Worm (Caenorhabditis elegans) whole organism, late embryonic: ENCODE results near the gene F44E7.3.

ENCODE experiments used
- C38D4.7 ChIP-seq: fragments of 200-800 bp; sonication (Bioruptor generic); optimal IDR thresholded peaks from 2 replicates; lab custom pipeline; 2018; ENCODE audit warnings: mild to moderate bottlenecking, missing genetic modification characterization, moderate library complexity, missing compliant biosample characterization
- F13H6.1 ChIP-seq: sonication (generic microtip); optimal IDR thresholded peaks from 2 replicates; lab custom pipeline; 2016; ENCODE audit warnings: missing genetic modification characterization, missing compliant biosample characterization
- K09A11.1 ChIP-seq: sonication (generic microtip); optimal IDR thresholded peaks from 2 replicates; lab custom pipeline; 2017; ENCODE audit warnings: antibody characterized with exemption, mild to moderate bottlenecking, missing genetic modification characterization, missing compliant biosample characterization; ENCODE audit not compliant: insufficient read depth
- ama-1 ChIP-seq: fragments of 150-350 bp; optimal IDR thresholded peaks from 2 replicates; lab custom pipeline; 2014
- elt-2 ChIP-seq: sonication (generic microtip); optimal IDR thresholded peaks from 2 replicates; lab custom pipeline; 2016; ENCODE audit warnings: missing genetic modification reagents, missing genetic modification characterization, missing compliant biosample characterization
- eyg-1 ChIP-seq: sonication (generic microtip); optimal IDR thresholded peaks from 2 replicates; lab custom pipeline; 2016; ENCODE audit warnings: missing genotype, missing genetic modification characterization, missing compliant biosample characterization
- hlh-30 ChIP-seq: sonication (generic microtip); optimal IDR thresholded peaks from 2 replicates; lab custom pipeline; 2017; ENCODE audit warnings: antibody characterized with exemption, missing genetic modification characterization, missing compliant biosample characterization; ENCODE audit not compliant: insufficient read depth
- pha-4 ChIP-seq: fragments of 150-350 bp; optimal IDR thresholded peaks from 2 replicates; lab custom pipeline; 2018; ENCODE audit warnings: missing biosample characterization, missing genetic modification reagents, missing genetic modification characterization
- ref-2 ChIP-seq: sonication (generic microtip); optimal IDR thresholded peaks from 2 replicates; lab custom pipeline; 2016; ENCODE audit warnings: missing genetic modification characterization, missing compliant biosample characterization

- TF ChIP-seq C38D4.7 = no peak
- TF ChIP-seq pha-4 = no peak
- no peak for TF ChIP-seq ama-1 (lab: Kevin White, UChicago)
- no peak for TF ChIP-seq eyg-1 (tag; lab: Kevin White, UChicago)
- TF ChIP-seq elt-2 (tag; lab: Kevin White, UChicago) = no peak
- no peak for TF ChIP-seq F13H6.1
- TF ChIP-seq hlh-30 = no peak
- no peak for TF ChIP-seq K09A11.1
- TF ChIP-seq ref-2 = no peak
Observed at ce11 chrV:5805467-5805866, 33.7 kb downstream of the F44E7.3 start, which contains the start of gene ZC250.5.
